Fruit fly (Drosophila melanogaster) whole organism, pupa: ENCODE results near the gene Sec13.
A peak's percentile ranks its signal among the peaks of the same experiment; 100 is the strongest.

ENCODE experiments used
- CG10348 ChIP-seq: fragments of 200-800 bp; sonication (Bioruptor generic); IDR thresholded peaks from 2 replicates; pipeline ENCODE4 v1.3.6; 2022; ENCODE audit warnings: missing biosample characterization, missing genetic modification characterization
- CG12605 ChIP-seq: fragments of 200-800 bp; sonication (Bioruptor generic); IDR thresholded peaks from 2 replicates; pipeline ENCODE4 v1.3.6; 2022; ENCODE audit warnings: missing biosample characterization, missing genetic modification characterization
- CG13204 ChIP-seq: fragments of 200-800 bp; sonication (Bioruptor generic); optimal IDR thresholded peaks from 2 replicates; lab custom pipeline; 2018; ENCODE audit warnings: missing biosample characterization, mild to moderate bottlenecking, missing genetic modification characterization, moderate library complexity
- CG14655 ChIP-seq: fragments of 200-800 bp; sonication (Bioruptor generic); optimal IDR thresholded peaks from 3 replicates; lab custom pipeline; 2017; ENCODE audit warnings: mild to moderate bottlenecking, missing biosample characterization, missing genetic modification reagents, missing genetic modification characterization
- CG15710 ChIP-seq: fragments of 200-800 bp; sonication (Bioruptor generic); optimal IDR thresholded peaks from 2 replicates; lab custom pipeline; 2018; ENCODE audit warnings: missing biosample characterization, mild to moderate bottlenecking, missing genetic modification characterization, moderate library complexity
- CG17806 ChIP-seq: fragments of 200-800 bp; sonication (Bioruptor generic); optimal IDR thresholded peaks from 2 replicates; lab custom pipeline; 2018; ENCODE audit warnings: missing biosample characterization, mild to moderate bottlenecking, missing genetic modification characterization, moderate library complexity
- CG32121 ChIP-seq: fragments of 200-800 bp; sonication (Bioruptor generic); IDR thresholded peaks from 2 replicates; pipeline ENCODE4 v1.3.6; 2022; ENCODE audit warnings: missing biosample characterization, missing genetic modification characterization
- CG34367 ChIP-seq: fragments of 200-800 bp; sonication (Bioruptor generic); optimal IDR thresholded peaks from 2 replicates; lab custom pipeline; 2018; ENCODE audit warnings: missing biosample characterization, mild to moderate bottlenecking, missing genetic modification characterization
- CG4496 ChIP-seq: fragments of 200-800 bp; sonication (Bioruptor generic); IDR thresholded peaks from 3 replicates; pipeline ENCODE4 v1.3.6; 2022; ENCODE audit warnings: missing biosample characterization, missing genetic modification characterization
- CG8159 ChIP-seq: fragments of 200-800 bp; sonication (Bioruptor generic); optimal IDR thresholded peaks from 3 replicates; lab custom pipeline; 2018; ENCODE audit warnings: missing biosample characterization, mild to moderate bottlenecking, missing genetic modification characterization, moderate library complexity
- CG8301 ChIP-seq: fragments of 200-800 bp; sonication (Bioruptor generic); optimal IDR thresholded peaks from 2 replicates; lab custom pipeline; 2018; ENCODE audit warnings: missing biosample characterization, mild to moderate bottlenecking, missing genetic modification characterization
- CG9948 ChIP-seq: fragments of 200-800 bp; sonication (Bioruptor generic); optimal IDR thresholded peaks from 2 replicates; lab custom pipeline; 2018; ENCODE audit warnings: missing biosample characterization, mild to moderate bottlenecking, missing genetic modification characterization, moderate library complexity
- D1 ChIP-seq: fragments of 200-800 bp; sonication (Bioruptor generic); optimal IDR thresholded peaks from 2 replicates; lab custom pipeline; 2018; ENCODE audit warnings: missing biosample characterization, mild to moderate bottlenecking, missing genetic modification characterization, moderate library complexity
- EcR ChIP-seq: fragments of 200-800 bp; sonication (Bioruptor generic); optimal IDR thresholded peaks from 3 replicates; lab custom pipeline; 2019; ENCODE audit warnings: missing biosample characterization, missing genetic modification characterization, mild to moderate bottlenecking, moderate library complexity, missing genetic modification reagents
- Ets98B ChIP-seq: fragments of 200-800 bp; sonication (Bioruptor generic); IDR thresholded peaks from 2 replicates; pipeline ENCODE4 v1.3.6; 2022; ENCODE audit warnings: missing biosample characterization, missing genetic modification characterization
- Pif1A ChIP-seq: fragments of 200-800 bp; sonication (Bioruptor generic); optimal IDR thresholded peaks from 3 replicates; lab custom pipeline; 2016; ENCODE audit warnings: missing biosample characterization, missing genetic modification characterization
- Pif1B ChIP-seq: fragments of 200-800 bp; sonication (Bioruptor generic); optimal IDR thresholded peaks from 3 replicates; lab custom pipeline; 2016; ENCODE audit warnings: missing biosample characterization, missing genetic modification characterization
- Snoo ChIP-seq: fragments of 200-800 bp; sonication (Bioruptor generic); optimal IDR thresholded peaks from 3 replicates; lab custom pipeline; 2017; ENCODE audit warnings: missing biosample characterization, mild to moderate bottlenecking, missing genetic modification characterization, inconsistent platforms
- fd96Ca ChIP-seq: fragments of 200-800 bp; sonication (Bioruptor generic); IDR thresholded peaks from 3 replicates; pipeline ENCODE4 v1.3.6; 2022; ENCODE audit warnings: missing biosample characterization, missing genetic modification characterization
- gl ChIP-seq: fragments of 200-800 bp; sonication (Bioruptor generic); optimal IDR thresholded peaks from 2 replicates; lab custom pipeline; 2018; ENCODE audit warnings: missing biosample characterization, mild to moderate bottlenecking, missing genetic modification characterization
- rn ChIP-seq: fragments of 200-800 bp; sonication (Bioruptor generic); IDR thresholded peaks from 2 replicates; pipeline ENCODE4 v1.3.6; 2022; ENCODE audit warnings: missing biosample characterization, missing genetic modification characterization

Sec13 gene

dm6 chr3R:23393507-23393906 is 37.4 kb downstream of the Sec13 start:
- TF ChIP-seq CG14655 (peak; percentile 33), Pif1B (GFP tag; lab: Kevin White, UChicago) (no peak), CG10348 (no peak), CG9948 (tag; lab: Kevin White, UChicago) (no peak), EcR (GFP tag; lab: Kevin White, UChicago) (no peak), CG8301 (tag; lab: Kevin White, UChicago) (peak; percentile 34), Pif1A (GFP tag; lab: Kevin White, UChicago) (no peak), rn (GFP tag; lab: Robert Waterston, UW) (no peak), CG32121 (peak; percentile 35; the same call in 1 of the 2 replicates)
- TF ChIP-seq, all 21 proteins: peak for 3

DNA sequence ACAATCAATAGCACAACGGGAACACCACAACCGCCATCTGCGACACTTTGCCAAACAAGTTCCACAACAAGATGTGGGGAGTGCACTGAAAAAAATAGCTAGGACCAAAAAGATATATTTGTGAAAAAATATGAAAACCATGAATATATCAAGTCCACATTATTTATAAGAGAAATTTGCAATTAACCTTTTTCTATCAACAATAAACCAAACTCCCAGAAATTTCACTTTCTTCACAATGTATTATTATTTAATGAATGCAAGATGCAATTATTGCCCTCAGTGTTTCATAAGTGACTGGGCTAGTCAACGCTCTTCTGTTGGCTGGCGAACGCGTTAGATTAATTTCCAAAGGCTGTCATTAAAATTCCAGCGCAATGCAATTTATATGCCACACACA is 39.6 kb downstream of the Sec13 start:
- TF ChIP-seq CG15710 (tag; lab: Kevin White, UChicago) (no peak), CG8159 (tag; lab: Kevin White, UChicago) (no peak), CG4496 (GFP tag; lab: Robert Waterston, UW) (peak; percentile 67), CG14655 (peak; percentile 76), CG32121 (peak; percentile 69), CG17806 (no peak), Snoo (no peak), Pif1A (GFP tag; lab: Kevin White, UChicago) (peak; percentile 51), Pif1B (GFP tag; lab: Kevin White, UChicago) (no peak), CG10348 (no peak), CG9948 (tag; lab: Kevin White, UChicago) (peak; percentile 11), CG34367 (tag; lab: Kevin White, UChicago) (no peak), D1 (tag; lab: Kevin White, UChicago) (no peak), rn (GFP tag; lab: Robert Waterston, UW) (peak; percentile 44; the same call in 1 of the 2 replicates), gl (no peak), EcR (GFP tag; lab: Kevin White, UChicago) (no peak), fd96Ca (0 out of 3 replicates have a peak, but pooled peaks have one; percentile 28), CG8301 (tag; lab: Kevin White, UChicago) (peak; percentile 71), CG13204 (GFP tag; lab: Kevin White, UChicago) (no peak), Ets98B (peak; percentile 71), CG12605 (GFP tag; lab: Robert Waterston, UW) (peak; percentile 64)

- TF ChIP-seq CG8159 (tag; lab: Kevin White, UChicago) (no peak), Pif1A (GFP tag; lab: Kevin White, UChicago) (no peak), CG13204 (GFP tag; lab: Kevin White, UChicago) (no peak), fd96Ca (0 out of 3 replicates have a peak, but pooled peaks have one; percentile 9), CG8301 (tag; lab: Kevin White, UChicago) (peak; percentile 32), CG17806 (peak; percentile 13), CG9948 (tag; lab: Kevin White, UChicago) (peak; percentile 8), EcR (GFP tag; lab: Kevin White, UChicago) (no peak), gl (no peak), CG4496 (GFP tag; lab: Robert Waterston, UW) (peak; percentile 51; the same call in 1 of the 3 replicates), CG15710 (tag; lab: Kevin White, UChicago) (no peak), Pif1B (GFP tag; lab: Kevin White, UChicago) (no peak), CG32121 (peak; percentile 51; the same call in 1 of the 2 replicates), CG14655 (peak; percentile 63), CG34367 (tag; lab: Kevin White, UChicago) (no peak), CG12605 (GFP tag; lab: Robert Waterston, UW) (0 out of 2 replicates have a peak, but pooled peaks have one; percentile 18), Ets98B (peak; percentile 44), CG10348 (no peak), D1 (tag; lab: Kevin White, UChicago) (no peak), Snoo (no peak), rn (GFP tag; lab: Robert Waterston, UW) (no peak)
These were observed 40.6 kb downstream of the Sec13 start for dm6 chr3R:23396548-23397294.

dm6 chr3R:23398979-23399378 is 42.9 kb downstream of the Sec13 start:
- TF ChIP-seq CG17806 (no peak), CG34367 (tag; lab: Kevin White, UChicago) (no peak), CG32121 (peak; percentile 72), CG8159 (tag; lab: Kevin White, UChicago) (no peak), Pif1B (GFP tag; lab: Kevin White, UChicago) (no peak), CG15710 (tag; lab: Kevin White, UChicago) (no peak), gl (no peak), CG13204 (GFP tag; lab: Kevin White, UChicago) (no peak), rn (GFP tag; lab: Robert Waterston, UW) (0 out of 2 replicates have a peak, but pooled peaks have one; percentile 19), CG4496 (GFP tag; lab: Robert Waterston, UW) (peak; percentile 72; the same call in 2 of the 3 replicates), EcR (GFP tag; lab: Kevin White, UChicago) (no peak), CG10348 (peak; percentile 37; the same call in 1 of the 2 replicates), Pif1A (GFP tag; lab: Kevin White, UChicago) (no peak), Snoo (no peak), fd96Ca (peak; percentile 77), CG8301 (tag; lab: Kevin White, UChicago) (no peak), CG12605 (GFP tag; lab: Robert Waterston, UW) (peak; percentile 24; the same call in 1 of the 2 replicates), CG9948 (tag; lab: Kevin White, UChicago) (no peak), D1 (tag; lab: Kevin White, UChicago) (no peak), Ets98B (peak; percentile 35; the same call in 1 of the 2 replicates), CG14655 (no peak)
- TF ChIP-seq, all 21 proteins: peak for 7

DNA sequence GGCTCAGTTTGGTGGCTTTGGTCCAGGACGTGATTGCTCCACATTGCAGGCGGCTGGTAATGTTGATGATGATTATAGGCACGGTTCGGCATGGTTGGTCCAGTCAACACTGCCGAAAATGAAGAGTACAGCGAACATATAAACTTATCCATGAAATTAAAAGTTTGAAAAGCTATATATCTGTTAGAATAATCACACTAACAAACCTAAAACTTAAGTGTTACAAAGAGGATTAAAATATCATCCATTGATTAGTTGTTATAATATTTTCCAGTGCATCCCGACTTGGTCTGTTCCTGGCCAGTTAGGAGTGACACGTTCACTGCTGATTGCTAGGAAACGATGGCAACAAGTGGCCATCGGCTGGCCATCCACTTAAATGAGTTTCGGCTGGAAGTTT is 43.6 kb downstream of the Sec13 start:
- peak; percentile 7 for TF ChIP-seq CG14655
- peak; percentile 53 for TF ChIP-seq Ets98B
- peak; percentile 36; the same call in 1 of the 2 replicates for TF ChIP-seq CG32121
- peak; percentile 3 for TF ChIP-seq CG8301 (tag; lab: Kevin White, UChicago)
- no peak for TF ChIP-seq rn (GFP tag; lab: Robert Waterston, UW)
- TF ChIP-seq CG13204 (GFP tag; lab: Kevin White, UChicago) = no peak
- TF ChIP-seq CG4496 (GFP tag; lab: Robert Waterston, UW) = 0 out of 3 replicates have a peak, but pooled peaks have one; percentile 13
